Worm (Caenorhabditis elegans): ENCODE results near the gene srp-1.
"Not testable (repeated sequence)": the region's sequence is repeated elsewhere in the genome, so short reads cannot be mapped to it uniquely, and the experiment has no call there.

The srp-1 gene

ce11 chrV:752679-753333 is at the start of gene srp-1, which contains the start of gene str-262:
Gene srp-1, plus strand, starts transcription at chrV:753283.
Gene str-262, minus strand, starts transcription at chrV:752779.
- no peak for TF ChIP-seq mxl-2 (GFP tag; conservative IDR thresholded peaks at IDR 0.05)
- TF ChIP-seq D1046.2 (GFP tag; IDR thresholded peaks at IDR 0.05): no peak
- TF ChIP-seq egl-27 (tag; optimal IDR thresholded peaks at IDR 0.05): no peak
- no peak for TF ChIP-seq ceh-28 (tag; optimal IDR thresholded peaks at IDR 0.05)
- TF ChIP-seq daf-19 (GFP tag; conservative IDR thresholded peaks at IDR 0.05): no peak
- TF ChIP-seq T20F7.1 (GFP tag; optimal IDR thresholded peaks at IDR 0.05): no peak
- no peak for TF ChIP-seq nhr-42 (GFP tag; IDR thresholded peaks at IDR 0.05)
- no peak for TF ChIP-seq nhr-11 (tag; optimal IDR thresholded peaks at IDR 0.05)
- TF ChIP-seq dve-1 (tag; optimal IDR thresholded peaks at IDR 0.05; ENCODE audit: insufficient read depth): no peak
- TF ChIP-seq ceh-62 (tag; optimal IDR thresholded peaks at IDR 0.05): no peak
- no peak for TF ChIP-seq R02D3.7 (tag; optimal IDR thresholded peaks at IDR 0.05)
- TF ChIP-seq Y105C5A.15 (GFP tag; IDR thresholded peaks at IDR 0.05): no peak
- TF ChIP-seq lin-39 (tag; optimal IDR thresholded peaks at IDR 0.05): no peak
- TF ChIP-seq dmd-9 (GFP tag; IDR thresholded peaks at IDR 0.05): no peak
- no peak for TF ChIP-seq nhr-6 (tag; optimal IDR thresholded peaks at IDR 0.05)
- TF ChIP-seq set-16 (GFP tag; IDR thresholded peaks at IDR 0.05): no peak
- no peak for TF ChIP-seq madf-9 (GFP tag; conservative IDR thresholded peaks at IDR 0.05)
- no peak for TF ChIP-seq hmg-1.1 (GFP tag; IDR thresholded peaks at IDR 0.05)

- 0 out of 2 replicates have a peak, but pooled peaks have one; percentile 28 for TF ChIP-seq Y105C5A.15 (GFP tag; IDR thresholded peaks at IDR 0.05)
- TF ChIP-seq php-3 (GFP tag; IDR thresholded peaks at IDR 0.05): peak; percentile 57; the same call in 1 of the 2 replicates
- TF ChIP-seq D1046.2 (GFP tag; IDR thresholded peaks at IDR 0.05): 0 out of 2 replicates have a peak, but pooled peaks have one; percentile 65
- TF ChIP-seq dmd-8 (GFP tag; IDR thresholded peaks at IDR 0.05): peak; percentile 88
- 0 out of 2 replicates have a peak, but pooled peaks have one; percentile 34 for TF ChIP-seq Y48G9A.11 (GFP tag; IDR thresholded peaks at IDR 0.05)
- TF ChIP-seq hmg-1.1 (GFP tag; IDR thresholded peaks at IDR 0.05): peak; percentile 66
- 0 out of 2 replicates have a peak, but pooled peaks have one; percentile 24 for TF ChIP-seq Y75B8A.6 (GFP tag; IDR thresholded peaks at IDR 0.05)
- TF ChIP-seq lin-1 (GFP tag; IDR thresholded peaks at IDR 0.05): peak; percentile 51; the same call in 1 of the 2 replicates
- peak; percentile 11; the same call in 1 of the 2 replicates for TF ChIP-seq nhr-41 (GFP tag; IDR thresholded peaks at IDR 0.05)
- TF ChIP-seq pha-4 (GFP tag; IDR thresholded peaks at IDR 0.05): peak; percentile 51; the same call in 1 of the 2 replicates
- TF ChIP-seq pha-4 (tag; optimal IDR thresholded peaks at IDR 0.05): not testable (repeated sequence)
- TF ChIP-seq F26F4.8 (GFP tag; conservative IDR thresholded peaks at IDR 0.05): peak; percentile 71; the same call in 1 of the 2 replicates
- TF ChIP-seq tra-1 (GFP tag; IDR thresholded peaks at IDR 0.05): peak; percentile 59; the same call in 1 of the 2 replicates
- peak; percentile 51 for TF ChIP-seq dmd-6 (GFP tag; IDR thresholded peaks at IDR 0.05)
- TF ChIP-seq lim-7 (GFP tag; IDR thresholded peaks at IDR 0.05): peak; percentile 87
- peak; percentile 73 for TF ChIP-seq vab-7 (GFP tag; IDR thresholded peaks at IDR 0.05)
- TF ChIP-seq ctbp-1 (GFP tag; IDR thresholded peaks at IDR 0.05): peak; percentile 48; the same call in 1 of the 2 replicates
- TF ChIP-seq arid-1 (GFP tag; conservative IDR thresholded peaks at IDR 0.05): peak; percentile 68
Measured at ce11 chrV:706449-706848, 46.6 kb upstream of the srp-1 start.

- TF ChIP-seq zfp-2 (tag; optimal IDR thresholded peaks at IDR 0.05) (no peak), T20F7.1 (GFP tag; optimal IDR thresholded peaks at IDR 0.05) (no peak), nhr-41 (GFP tag; IDR thresholded peaks at IDR 0.05) (no peak), snpc-1.2 (GFP tag; IDR thresholded peaks at IDR 0.05) (no peak), madf-5 (GFP tag; IDR thresholded peaks at IDR 0.05) (no peak), nhr-28 (tag; optimal IDR thresholded peaks at IDR 0.05) (no peak), ceh-82 (tag; optimal IDR thresholded peaks at IDR 0.05) (no peak), dpl-1 (GFP tag; optimal IDR thresholded peaks at IDR 0.05) (no peak), lin-29 (GFP tag; IDR thresholded peaks at IDR 0.05) (no peak), hlh-30 (tag; optimal IDR thresholded peaks at IDR 0.05; ENCODE audit: insufficient read depth) (no peak), nhr-237 (tag; optimal IDR thresholded peaks at IDR 0.05) (no peak), zip-2 (tag; optimal IDR thresholded peaks at IDR 0.05) (no peak), ceh-62 (tag; optimal IDR thresholded peaks at IDR 0.05) (no peak), set-16 (GFP tag; IDR thresholded peaks at IDR 0.05) (no peak), mes-2 (tag; optimal IDR thresholded peaks at IDR 0.05; ENCODE audit: poor library complexity, severe bottlenecking) (no peak), mdt-29 (GFP tag; IDR thresholded peaks at IDR 0.05) (no peak), attf-4 (tag; optimal IDR thresholded peaks at IDR 0.05) (no peak), ceh-20 (GFP tag; IDR thresholded peaks at IDR 0.05) (no peak)
Measured at ce11 chrV:706918-707317, 46.2 kb upstream of the srp-1 start, which contains the start of gene srbc-38. Gene srbc-38, plus strand, starts transcription at chrV:707218.

Measured in whole organism, L4 larva.